Worm (Caenorhabditis elegans) whole organism, L1 larva: ENCODE measurements around the gene hrpa-2.

Experiments
- ama-1 ChIP-seq: fragments of 150-350 bp; optimal IDR thresholded peaks from 2 replicates; lab custom pipeline; 2014
- nhr-77 ChIP-seq: fragments of 150-350 bp; optimal IDR thresholded peaks from 2 replicates; lab custom pipeline; 2014; ENCODE audit warnings: missing biosample characterization, missing genetic modification characterization
- unc-130 ChIP-seq: fragments of 150-350 bp; optimal IDR thresholded peaks from 2 replicates; lab custom pipeline; 2017; ENCODE audit warnings: missing biosample characterization, missing genetic modification characterization, inconsistent platforms

DNA sequence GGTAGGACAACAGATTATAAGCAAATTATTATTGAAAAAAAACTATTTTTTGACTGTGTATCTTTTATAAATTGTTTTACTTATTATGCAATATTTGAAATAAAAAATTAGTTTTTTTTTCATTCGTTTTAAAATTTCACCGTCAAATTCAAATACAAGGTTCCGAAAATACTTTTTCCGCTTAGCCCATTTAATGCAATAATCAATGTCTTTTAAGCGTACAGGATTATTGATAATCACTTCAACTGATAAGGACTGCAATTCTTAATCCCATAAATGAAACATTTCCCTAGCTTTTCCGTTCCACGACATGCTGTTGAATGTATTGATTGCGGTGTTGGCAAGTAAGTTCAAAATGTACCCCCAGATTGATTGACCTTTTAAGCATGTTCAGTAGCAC, 40.8 kb downstream of the hrpa-2 start, which contains the start of gene nspg-12:
- TF ChIP-seq ama-1 = no peak
- no peak for TF ChIP-seq unc-130 (tag; lab: Kevin White, UChicago)
- no peak for TF ChIP-seq nhr-77 (tag; lab: Kevin White, UChicago)
